Worm (Caenorhabditis elegans) whole organism, young adult: ENCODE data around the gene F54C8.7.

ENCODE experiments used
- B0261.1 ChIP-seq: sonication (generic microtip); optimal IDR thresholded peaks from 2 replicates; lab custom pipeline; 2016; ENCODE audit warnings: mild to moderate bottlenecking, missing genetic modification characterization, moderate library complexity, missing compliant biosample characterization
- ZK185.1 ChIP-seq: sonication (generic microtip); optimal IDR thresholded peaks from 2 replicates; lab custom pipeline; 2016; ENCODE audit warnings: mild to moderate bottlenecking, missing genetic modification characterization, missing compliant biosample characterization; ENCODE audit not compliant: poor library complexity, severe bottlenecking
- ccch-3 ChIP-seq: fragments of 200-800 bp; sonication (Bioruptor generic); optimal IDR thresholded peaks from 2 replicates; lab custom pipeline; 2018; ENCODE audit warnings: mild to moderate bottlenecking, missing genetic modification characterization, missing compliant biosample characterization
- hmg-1.2 ChIP-seq: fragments of 200-800 bp; sonication (Bioruptor generic); IDR thresholded peaks from 2 replicates; pipeline ENCODE4 v1.3.6; 2022; ENCODE audit warnings: missing genetic modification reagents, missing genetic modification characterization, missing compliant biosample characterization
- lin-26 ChIP-seq: fragments of 200-800 bp; sonication (Bioruptor generic); IDR thresholded peaks from 2 replicates; pipeline ENCODE4 v1.3.6; 2022; ENCODE audit warnings: missing genetic modification reagents, missing genetic modification characterization, missing compliant biosample characterization
- madf-6 ChIP-seq: fragments of 200-800 bp; sonication (Bioruptor generic); IDR thresholded peaks from 2 replicates; pipeline ENCODE4 v1.3.6; 2022; ENCODE audit warnings: missing genetic modification reagents, missing genetic modification characterization, missing compliant biosample characterization
- nfya-1 ChIP-seq: sonication (generic microtip); optimal IDR thresholded peaks from 2 replicates; lab custom pipeline; 2017; ENCODE audit warnings: antibody characterized with exemption, missing compliant biosample characterization, missing genetic modification characterization, borderline replicate concordance; ENCODE audit not compliant: insufficient read depth
- ztf-6 ChIP-seq: fragments of 200-800 bp; sonication (Bioruptor generic); IDR thresholded peaks from 2 replicates; pipeline ENCODE4 v1.3.6; 2022; ENCODE audit warnings: missing genetic modification reagents, missing genetic modification characterization, missing compliant biosample characterization

- no peak for TF ChIP-seq B0261.1 (tag; lab: Kevin White, UChicago)
- TF ChIP-seq madf-6, result no peak
- TF ChIP-seq ccch-3 (GFP tag; lab: Kevin White, UChicago), result no peak
- TF ChIP-seq hmg-1.2 (GFP tag; lab: Robert Waterston, UW), result no peak
- no peak for TF ChIP-seq ztf-6 (GFP tag; lab: Robert Waterston, UW)
- TF ChIP-seq ZK185.1, result no peak
- no peak for TF ChIP-seq lin-26 (GFP tag; lab: Robert Waterston, UW)
- no peak for TF ChIP-seq nfya-1 (tag; lab: Kevin White, UChicago)
Measured at ce11 chrIII:9457192-9458103, 3.6 kb upstream of the F54C8.7 start.
